Fruit fly (Drosophila melanogaster): ENCODE results near the gene Lrp4.
A peak's percentile ranks its signal among the peaks of the same experiment; 100 is the strongest.

Gene Lrp4

dm6 chrX:15910570-15910969 lies at the start of gene Lrp4:
TSS of gene Lrp4 (plus strand) at chrX:15910870.
- TF ChIP-seq toe (GFP tag; optimal IDR thresholded peaks at IDR 0.05) (no peak), CG11617 (GFP tag; optimal IDR thresholded peaks at IDR 0.05) (no peak), CG7101 (tag; optimal IDR thresholded peaks at IDR 0.05) (no peak), CG1620 (GFP tag; optimal IDR thresholded peaks at IDR 0.05) (no peak), Crg-1 (GFP tag; optimal IDR thresholded peaks at IDR 0.05) (no peak), bab1 (GFP tag; optimal IDR thresholded peaks at IDR 0.05) (no peak), cic (GFP tag; optimal IDR thresholded peaks at IDR 0.05) (no peak), Hr96 (GFP tag; optimal IDR thresholded peaks at IDR 0.05) (no peak)

dm6 chrX:15866032-15866431 lies 44.6 kb upstream of the Lrp4 start:
- TF ChIP-seq CG12768 (GFP tag; optimal IDR thresholded peaks at IDR 0.05) (no peak), kay (GFP tag; ENCODE audit: borderline replicate concordance) (peak; percentile 60), pad (GFP tag; optimal IDR thresholded peaks at IDR 0.05) (no peak)

dm6 chrX:15866799-15867412 lies 43.8 kb upstream of the Lrp4 start:
- peak; percentile 3 for TF ChIP-seq cic (GFP tag; optimal IDR thresholded peaks at IDR 0.05)
- peak; percentile 11 for TF ChIP-seq CG14711 (tag; optimal IDR thresholded peaks at IDR 0.05)
- TF ChIP-seq bab1 (GFP tag; optimal IDR thresholded peaks at IDR 0.05) = peak; percentile 29
- TF ChIP-seq CG11617 (GFP tag; optimal IDR thresholded peaks at IDR 0.05) = no peak
- TF ChIP-seq kay (GFP tag; ENCODE audit: borderline replicate concordance) = peak; percentile 78
- TF ChIP-seq tj (GFP tag; optimal IDR thresholded peaks at IDR 0.05) = no peak
- no peak for TF ChIP-seq cnc (optimal IDR thresholded peaks at IDR 0.05)

- peak; percentile 98 for TF ChIP-seq cic (GFP tag; optimal IDR thresholded peaks at IDR 0.05)
- TF ChIP-seq pad (GFP tag; optimal IDR thresholded peaks at IDR 0.05) = peak; percentile 98
- TF ChIP-seq tj (GFP tag; optimal IDR thresholded peaks at IDR 0.05) = peak; percentile 99
- TF ChIP-seq CG7045 (GFP tag; optimal IDR thresholded peaks at IDR 0.05) = peak; percentile 100
- TF ChIP-seq Hr96 (GFP tag; optimal IDR thresholded peaks at IDR 0.05) = peak; percentile 100
- TF ChIP-seq Mnt (GFP tag; optimal IDR thresholded peaks at IDR 0.05) = peak; percentile 100
- TF ChIP-seq CG12768 (GFP tag; optimal IDR thresholded peaks at IDR 0.05) = peak; percentile 100
- TF ChIP-seq ovo (GFP tag; optimal IDR thresholded peaks at IDR 0.05) = peak; percentile 100
- TF ChIP-seq kay (GFP tag; ENCODE audit: borderline replicate concordance) = peak; percentile 99
- peak; percentile 100 for TF ChIP-seq CG7101 (tag; optimal IDR thresholded peaks at IDR 0.05)
- TF ChIP-seq Clk (GFP tag; optimal IDR thresholded peaks at IDR 0.05) = peak; percentile 98
- peak; percentile 100 for TF ChIP-seq CG11617 (GFP tag; optimal IDR thresholded peaks at IDR 0.05)
- peak; percentile 98 for TF ChIP-seq toe (GFP tag; optimal IDR thresholded peaks at IDR 0.05)
- TF ChIP-seq bab1 (GFP tag; optimal IDR thresholded peaks at IDR 0.05) = peak; percentile 100
- TF ChIP-seq CG33017 (tag; optimal IDR thresholded peaks at IDR 0.05) = peak; percentile 100
- TF ChIP-seq CG1620 (GFP tag; optimal IDR thresholded peaks at IDR 0.05) = peak; percentile 100
- no peak for TF ChIP-seq cnc (optimal IDR thresholded peaks at IDR 0.05)
- TF ChIP-seq CG5204 (GFP tag; optimal IDR thresholded peaks at IDR 0.05) = peak; percentile 99
- peak; percentile 100 for TF ChIP-seq CG14711 (tag; optimal IDR thresholded peaks at IDR 0.05)
- peak; percentile 100 for TF ChIP-seq Crg-1 (GFP tag; optimal IDR thresholded peaks at IDR 0.05)
These were observed 42.8 kb upstream of the Lrp4 start, which contains the start of gene Gapdh2 for dm6 chrX:15867863-15868262. TSS of gene Gapdh2 (plus strand) at chrX:15868145.

- TF ChIP-seq CG11617 (GFP tag; optimal IDR thresholded peaks at IDR 0.05) (no peak), cic (GFP tag; optimal IDR thresholded peaks at IDR 0.05) (no peak), CG1620 (GFP tag; optimal IDR thresholded peaks at IDR 0.05) (no peak), CG5204 (GFP tag; optimal IDR thresholded peaks at IDR 0.05) (no peak), bab1 (GFP tag; optimal IDR thresholded peaks at IDR 0.05) (no peak), tj (GFP tag; optimal IDR thresholded peaks at IDR 0.05) (no peak), Clk (GFP tag; optimal IDR thresholded peaks at IDR 0.05) (no peak), CG33017 (tag; optimal IDR thresholded peaks at IDR 0.05) (no peak), pad (GFP tag; optimal IDR thresholded peaks at IDR 0.05) (no peak), ovo (GFP tag; optimal IDR thresholded peaks at IDR 0.05) (no peak), cnc (optimal IDR thresholded peaks at IDR 0.05) (no peak), toe (GFP tag; optimal IDR thresholded peaks at IDR 0.05) (no peak), CG12768 (GFP tag; optimal IDR thresholded peaks at IDR 0.05) (no peak), CG7045 (GFP tag; optimal IDR thresholded peaks at IDR 0.05) (no peak), CG14711 (tag; optimal IDR thresholded peaks at IDR 0.05) (no peak), CG7101 (tag; optimal IDR thresholded peaks at IDR 0.05) (no peak), kay (GFP tag; ENCODE audit: borderline replicate concordance) (no peak), Crg-1 (GFP tag; optimal IDR thresholded peaks at IDR 0.05) (no peak), Hr96 (GFP tag; optimal IDR thresholded peaks at IDR 0.05) (no peak)
These were observed 41.9 kb upstream of the Lrp4 start for dm6 chrX:15868781-15869180.

- TF ChIP-seq CG14711 (tag; optimal IDR thresholded peaks at IDR 0.05) (no peak), Mnt (GFP tag; optimal IDR thresholded peaks at IDR 0.05) (peak; percentile 40), pad (GFP tag; optimal IDR thresholded peaks at IDR 0.05) (peak; percentile 6), tj (GFP tag; optimal IDR thresholded peaks at IDR 0.05) (no peak), CG7101 (tag; optimal IDR thresholded peaks at IDR 0.05) (peak; percentile 36), CG11617 (GFP tag; optimal IDR thresholded peaks at IDR 0.05) (peak; percentile 13), Crg-1 (GFP tag; optimal IDR thresholded peaks at IDR 0.05) (no peak), CG1620 (GFP tag; optimal IDR thresholded peaks at IDR 0.05) (peak; percentile 21), Hr96 (GFP tag; optimal IDR thresholded peaks at IDR 0.05) (no peak), ovo (GFP tag; optimal IDR thresholded peaks at IDR 0.05) (no peak)
These were observed 40.8 kb upstream of the Lrp4 start, which contains the start of gene CG16952 for dm6 chrX:15869843-15870242. TSS of gene CG16952 (plus strand) at chrX:15870183.
